Worm (Caenorhabditis elegans) whole organism, L3 larva: Measurements from ENCODE around the gene D2023.6.

Experiments
- fkh-10 ChIP-seq: sonication (generic microtip); optimal IDR thresholded peaks from 2 replicates; lab custom pipeline; 2017; ENCODE audit warnings: missing biosample characterization, missing genetic modification reagents, missing genetic modification characterization
- ztf-4 ChIP-seq: fragments of 150-350 bp; optimal IDR thresholded peaks from 2 replicates; lab custom pipeline; 2014; ENCODE audit warnings: missing biosample characterization, missing genetic modification characterization

- no peak for TF ChIP-seq ztf-4 (tag; lab: Kevin White, UChicago)
- TF ChIP-seq fkh-10 (GFP tag; lab: Kevin White, UChicago): no peak
Measured at ce11 chrV:11836073-11836472, 8.9 kb downstream of the D2023.6 start, which contains the start of gene R13H4.2.
